Fruit fly (Drosophila melanogaster) whole organism, embryonic: ENCODE measurements around the gene CG10132.

Source experiments
- B-H1 ChIP-seq: fragments of 200-800 bp; sonication (Bioruptor generic); IDR thresholded peaks from 3 replicates; pipeline ENCODE4 v1.3.6; 2022; ENCODE audit warnings: missing biosample characterization, missing genetic modification characterization
- CG10366 ChIP-seq: fragments of 200-800 bp; sonication (Bioruptor generic); IDR thresholded peaks from 2 replicates; pipeline ENCODE4 v1.3.6; 2022; ENCODE audit warnings: missing biosample characterization, missing genetic modification characterization
- CG10959 ChIP-seq: fragments of 200-800 bp; sonication (Bioruptor generic); IDR thresholded peaks from 2 replicates; pipeline ENCODE4 v1.3.6; 2022; ENCODE audit warnings: missing biosample characterization, missing genetic modification characterization
- CG12104 ChIP-seq: fragments of 200-800 bp; sonication (Bioruptor generic); optimal IDR thresholded peaks from 3 replicates; lab custom pipeline; 2016; ENCODE audit warnings: missing biosample characterization, missing genetic modification characterization
- CG12659 ChIP-seq: fragments of 200-800 bp; sonication (Bioruptor generic); optimal IDR thresholded peaks from 3 replicates; lab custom pipeline; 2017; ENCODE audit warnings: mild to moderate bottlenecking, missing biosample characterization, missing genetic modification reagents, missing genetic modification characterization
- CG13296 ChIP-seq: fragments of 200-800 bp; sonication (Bioruptor generic); optimal IDR thresholded peaks from 3 replicates; lab custom pipeline; 2018; ENCODE audit warnings: missing biosample characterization, mild to moderate bottlenecking, missing genetic modification characterization
- CG15073 ChIP-seq: fragments of 200-800 bp; sonication (Bioruptor generic); optimal IDR thresholded peaks from 2 replicates; lab custom pipeline; 2016; ENCODE audit warnings: missing biosample characterization, missing genetic modification characterization
- CG15269 ChIP-seq: fragments of 200-800 bp; sonication (Bioruptor generic); optimal IDR thresholded peaks from 2 replicates; lab custom pipeline; 2018; ENCODE audit warnings: missing biosample characterization, mild to moderate bottlenecking, missing genetic modification characterization, moderate library complexity
- CG17328 ChIP-seq: fragments of 200-800 bp; sonication (Bioruptor generic); IDR thresholded peaks from 2 replicates; pipeline ENCODE4 v1.3.6; 2022; ENCODE audit warnings: missing biosample characterization, missing genetic modification characterization
- CG17829 ChIP-seq: fragments of 200-800 bp; optimal IDR thresholded peaks from 2 replicates; lab custom pipeline; 2019; ENCODE audit warnings: missing biosample characterization, mild to moderate bottlenecking, missing genetic modification characterization, moderate library complexity
- CG18262 ChIP-seq: fragments of 200-800 bp; optimal IDR thresholded peaks from 3 replicates; lab custom pipeline; 2019; ENCODE audit warnings: missing biosample characterization, mild to moderate bottlenecking, missing genetic modification characterization, moderate library complexity
- CG2129 ChIP-seq: fragments of 200-800 bp; sonication (Bioruptor generic); IDR thresholded peaks from 2 replicates; pipeline ENCODE4 v1.3.6; 2022; ENCODE audit warnings: missing biosample characterization, missing genetic modification characterization; ENCODE audit not compliant: partially characterized antibody
- CG2875 ChIP-seq: fragments of 200-800 bp; sonication (Bioruptor generic); optimal IDR thresholded peaks from 2 replicates; lab custom pipeline; 2017; ENCODE audit warnings: missing biosample characterization, mild to moderate bottlenecking, missing genetic modification characterization, missing genetic modification reagents
- CG3407 ChIP-seq: fragments of 200-800 bp; sonication (Bioruptor generic); optimal IDR thresholded peaks from 2 replicates; lab custom pipeline; 2018; ENCODE audit warnings: missing biosample characterization, mild to moderate bottlenecking, missing genetic modification characterization
- CG4854 ChIP-seq: fragments of 200-800 bp; sonication (Bioruptor generic); optimal IDR thresholded peaks from 2 replicates; lab custom pipeline; 2016; ENCODE audit warnings: missing biosample characterization, missing genetic modification characterization, inconsistent platforms
- CG6272 ChIP-seq: fragments of 200-800 bp; sonication (Bioruptor generic); IDR thresholded peaks from 2 replicates; pipeline ENCODE4 v1.3.6; 2022; ENCODE audit warnings: missing biosample characterization, missing genetic modification characterization
- CG8281 ChIP-seq: fragments of 200-800 bp; sonication (Bioruptor generic); optimal IDR thresholded peaks from 2 replicates; lab custom pipeline; 2018; ENCODE audit warnings: missing biosample characterization, mild to moderate bottlenecking, missing genetic modification characterization, moderate library complexity
- CG8924 ChIP-seq: fragments of 200-800 bp; optimal IDR thresholded peaks from 3 replicates; lab custom pipeline; 2019; ENCODE audit warnings: missing biosample characterization, mild to moderate bottlenecking, missing genetic modification characterization, moderate library complexity
- CG9437 ChIP-seq: fragments of 200-800 bp; sonication (Bioruptor generic); optimal IDR thresholded peaks from 2 replicates; lab custom pipeline; 2018; ENCODE audit warnings: missing biosample characterization, mild to moderate bottlenecking, missing genetic modification characterization
- Dbx ChIP-seq: fragments of 200-800 bp; sonication (Bioruptor generic); IDR thresholded peaks from 3 replicates; pipeline ENCODE4 v1.3.6; 2022; ENCODE audit warnings: missing biosample characterization, missing genetic modification characterization
- HHEX ChIP-seq: fragments of 200-800 bp; sonication (Bioruptor generic); optimal IDR thresholded peaks from 3 replicates; lab custom pipeline; 2017; ENCODE audit warnings: missing biosample characterization, mild to moderate bottlenecking, missing genetic modification characterization, missing genetic modification reagents
- HmgD ChIP-seq: fragments of 200-800 bp; sonication (Bioruptor generic); optimal IDR thresholded peaks from 3 replicates; lab custom pipeline; 2016; ENCODE audit warnings: missing biosample characterization, missing genetic modification characterization
- Hr3 ChIP-seq: fragments of 200-800 bp; sonication (Bioruptor generic); optimal IDR thresholded peaks from 3 replicates; lab custom pipeline; 2016; ENCODE audit warnings: missing biosample characterization, missing genetic modification characterization
- Kr ChIP-seq: fragments of 200-800 bp; sonication (Bioruptor generic); optimal IDR thresholded peaks from 2 replicates; lab custom pipeline; 2017; ENCODE audit warnings: missing biosample characterization, mild to moderate bottlenecking, missing genetic modification characterization
- Lpt ChIP-seq: fragments of >200 bp; optimal IDR thresholded peaks from 2 replicates; lab custom pipeline; 2018; ENCODE audit warnings: missing biosample characterization, missing genetic modification characterization
- Med ChIP-seq: fragments of 200-800 bp; sonication (Bioruptor generic); peaks from one replicate; lab custom pipeline; 2016; ENCODE audit warnings: missing biosample characterization, missing genetic modification characterization, mild to moderate bottlenecking, inconsistent platforms, moderate library complexity
- Myb ChIP-seq: fragments of 200-800 bp; sonication (Bioruptor generic); optimal IDR thresholded peaks from 2 replicates; lab custom pipeline; 2016; ENCODE audit warnings: missing biosample characterization, missing genetic modification characterization
- Ravus ChIP-seq: fragments of 200-800 bp; sonication (Bioruptor generic); IDR thresholded peaks from 2 replicates; pipeline ENCODE4 v1.3.6; 2022; ENCODE audit warnings: missing biosample characterization, missing genetic modification characterization
- Side ChIP-seq: fragments of 200-800 bp; sonication (Bioruptor generic); optimal IDR thresholded peaks from 2 replicates; lab custom pipeline; 2016; ENCODE audit warnings: missing biosample characterization, missing genetic modification characterization
- Sry-β ChIP-seq: fragments of 200-800 bp; sonication (Bioruptor generic); optimal IDR thresholded peaks from 2 replicates; lab custom pipeline; 2018; ENCODE audit warnings: missing biosample characterization, mild to moderate bottlenecking, missing genetic modification characterization, moderate library complexity
- Ssrp ChIP-seq: fragments of 200-800 bp; sonication (Bioruptor generic); optimal IDR thresholded peaks from 2 replicates; lab custom pipeline; 2018; ENCODE audit warnings: missing biosample characterization, mild to moderate bottlenecking, missing genetic modification characterization, moderate library complexity
- TFAM ChIP-seq: fragments of 200-800 bp; sonication (Bioruptor generic); optimal IDR thresholded peaks from 2 replicates; lab custom pipeline; 2017; ENCODE audit warnings: missing biosample characterization, missing genetic modification characterization, inconsistent platforms
- ac ChIP-seq: fragments of 200-800 bp; sonication (Bioruptor generic); optimal IDR thresholded peaks from 3 replicates; lab custom pipeline; 2017; ENCODE audit warnings: missing biosample characterization, mild to moderate bottlenecking, missing genetic modification characterization
- amos ChIP-seq: fragments of 200-800 bp; sonication (Bioruptor generic); IDR thresholded peaks from 2 replicates; pipeline ENCODE4 v1.3.6; 2022; ENCODE audit warnings: missing biosample characterization, missing genetic modification characterization; ENCODE audit not compliant: partially characterized antibody
- aop ChIP-seq: fragments of 200-800 bp; sonication (Bioruptor generic); IDR thresholded peaks from 2 replicates; pipeline ENCODE4 v1.3.6; 2022; ENCODE audit warnings: missing biosample characterization, missing genetic modification characterization
- chinmo ChIP-seq: fragments of 200-800 bp; sonication (Bioruptor generic); IDR thresholded peaks from 4 replicates; pipeline ENCODE4 v1.3.6; 2022; ENCODE audit warnings: missing biosample characterization, missing genetic modification characterization; ENCODE audit not compliant: partially characterized antibody
- chn ChIP-seq: fragments of 200-800 bp; sonication (Bioruptor generic); optimal IDR thresholded peaks from 2 replicates; lab custom pipeline; 2016; ENCODE audit warnings: missing biosample characterization, missing genetic modification characterization
- crp ChIP-seq, 2 experiments: fragments of 200-800 bp; sonication (Bioruptor generic); optimal IDR thresholded peaks; 2 replicates in 1 of 2; 3 replicates in 1 of 2; lab custom pipeline; 2017; ENCODE audit warnings: missing biosample characterization in 2 of 2, missing genetic modification characterization in 2 of 2, mild to moderate bottlenecking in 1 of 2, moderate library complexity in 1 of 2
- en ChIP-seq: fragments of 200-800 bp; sonication (Bioruptor generic); optimal IDR thresholded peaks from 2 replicates; lab custom pipeline; 2016; ENCODE audit warnings: missing biosample characterization, missing genetic modification characterization
- lab ChIP-seq: fragments of 200-800 bp; sonication (Bioruptor generic); optimal IDR thresholded peaks from 3 replicates; lab custom pipeline; 2017; ENCODE audit warnings: missing biosample characterization, missing genetic modification characterization, mild to moderate bottlenecking, moderate library complexity, missing genetic modification reagents
- lmd ChIP-seq: fragments of 200-800 bp; sonication (Bioruptor generic); IDR thresholded peaks from 2 replicates; pipeline ENCODE4 v1.3.6; 2022; ENCODE audit warnings: missing biosample characterization, missing genetic modification characterization
- pb ChIP-seq: fragments of 200-800 bp; sonication (Bioruptor generic); optimal IDR thresholded peaks from 3 replicates; lab custom pipeline; 2016; ENCODE audit warnings: missing biosample characterization, missing genetic modification characterization
- peb ChIP-seq: fragments of 200-800 bp; sonication (Bioruptor generic); IDR thresholded peaks from 2 replicates; pipeline ENCODE4 v1.3.6; 2022; ENCODE audit warnings: missing biosample characterization, missing genetic modification characterization
- pita ChIP-seq: fragments of 200-800 bp; sonication (Bioruptor generic); optimal IDR thresholded peaks from 2 replicates; lab custom pipeline; 2017; ENCODE audit warnings: missing biosample characterization, mild to moderate bottlenecking, missing genetic modification characterization
- sima ChIP-seq: fragments of 200-800 bp; sonication (Bioruptor generic); optimal IDR thresholded peaks from 2 replicates; lab custom pipeline; 2016; ENCODE audit warnings: missing biosample characterization, missing genetic modification characterization
- ssp ChIP-seq: fragments of 200-800 bp; sonication (Bioruptor generic); IDR thresholded peaks from 2 replicates; pipeline ENCODE4 v1.3.6; 2022; ENCODE audit warnings: missing biosample characterization, missing genetic modification characterization
- ttk ChIP-seq: fragments of 200-800 bp; sonication (Bioruptor generic); IDR thresholded peaks from 2 replicates; pipeline ENCODE4 v2.1.2; 2022; ENCODE audit warnings: missing biosample characterization, missing genetic modification characterization
- usp ChIP-seq: fragments of >200 bp; optimal IDR thresholded peaks from 2 replicates; lab custom pipeline; 2017; ENCODE audit warnings: missing biosample characterization, missing genetic modification characterization
- wek ChIP-seq: fragments of 200-800 bp; sonication (Bioruptor generic); optimal IDR thresholded peaks from 3 replicates; lab custom pipeline; 2018; ENCODE audit warnings: missing biosample characterization, mild to moderate bottlenecking, missing genetic modification characterization, moderate library complexity
- wor ChIP-seq: fragments of 200-800 bp; sonication (Bioruptor generic); IDR thresholded peaks from 2 replicates; pipeline ENCODE4 v1.3.6; 2022; ENCODE audit warnings: missing biosample characterization, missing genetic modification characterization

CG10132 gene

DNA sequence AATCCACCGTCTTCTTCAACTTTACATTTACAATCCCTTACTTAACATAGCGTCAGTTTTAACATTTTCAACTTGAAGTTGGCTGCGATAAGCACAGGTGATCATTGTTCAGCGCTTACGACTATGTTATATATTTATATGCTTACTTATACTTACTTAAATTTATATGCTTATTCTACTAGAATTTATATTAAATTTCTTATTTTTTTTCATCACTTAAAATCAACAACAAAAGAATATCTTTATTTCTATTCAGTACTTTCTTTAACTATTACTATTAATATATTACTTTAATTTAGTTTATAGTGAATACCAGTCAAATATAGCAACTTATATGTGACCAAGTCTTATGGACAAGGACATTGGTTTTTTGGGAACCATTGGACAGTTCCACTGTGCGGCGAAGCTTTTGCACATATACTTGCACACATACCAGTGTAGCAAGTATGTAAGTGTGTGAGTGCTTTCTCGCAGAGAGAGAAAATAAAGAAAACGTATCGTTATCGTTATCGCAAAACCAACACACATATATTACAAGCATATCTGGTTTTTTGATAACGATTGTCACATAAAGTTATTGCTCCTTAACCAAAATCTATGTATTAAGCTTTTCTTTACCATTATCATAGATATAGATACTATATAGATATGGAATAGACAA, 1.3 kb upstream of the CG10132 start, which contains the start of gene Hasp (continued):
- TF ChIP-seq Hr3 (GFP tag; lab: Kevin White, UChicago), result peak; percentile 6
- no peak for TF ChIP-seq Sry-β (GFP tag; lab: Kevin White, UChicago)
- peak; percentile 39 for TF ChIP-seq HHEX (GFP tag; lab: Kevin White, UChicago)
- no peak for TF ChIP-seq en (GFP tag; lab: Kevin White, UChicago)
- TF ChIP-seq usp (GFP tag; lab: Kevin White, UChicago), result no peak
- no peak for TF ChIP-seq CG15269 (tag; lab: Kevin White, UChicago)
- no peak for TF ChIP-seq CG15073 (GFP tag; lab: Kevin White, UChicago)
- TF ChIP-seq CG9437 (GFP tag; lab: Kevin White, UChicago), result peak; percentile 12
- no peak for TF ChIP-seq CG4854 (GFP tag; lab: Kevin White, UChicago)
- TF ChIP-seq Med, result peak; percentile 81
- no peak for TF ChIP-seq pita
- TF ChIP-seq CG12659 (GFP tag; lab: Kevin White, UChicago), result peak; percentile 46
- no peak for TF ChIP-seq Kr (GFP tag; lab: Kevin White, UChicago)
- TF ChIP-seq lab (GFP tag; lab: Kevin White, UChicago), result no peak
- peak; percentile 33; the same call in 1 of the 2 replicates for TF ChIP-seq ttk (GFP tag; lab: Robert Waterston, UW)
- TF ChIP-seq lmd, result peak; percentile 58; the same call in 1 of the 2 replicates
- TF ChIP-seq CG13296 (GFP tag; lab: Kevin White, UChicago), result peak; percentile 37
- no peak for TF ChIP-seq ac (GFP tag; lab: Kevin White, UChicago)
- peak; percentile 21 for TF ChIP-seq Myb (GFP tag; lab: Kevin White, UChicago)
- TF ChIP-seq CG12104, result peak; percentile 36
- no peak for TF ChIP-seq sima (GFP tag; lab: Kevin White, UChicago)
- TF ChIP-seq chn (GFP tag; lab: Kevin White, UChicago), result no peak
- no peak for TF ChIP-seq Dbx (GFP tag; lab: Robert Waterston, UW)
- no peak for TF ChIP-seq Ravus (GFP tag; lab: Robert Waterston, UW)
- TF ChIP-seq CG17328 (GFP tag; lab: Robert Waterston, UW), result peak; percentile 29; the same call in 1 of the 2 replicates
- TF ChIP-seq CG10959 (GFP tag; lab: Robert Waterston, UW), result no peak
- no peak for TF ChIP-seq HmgD (GFP tag; lab: Kevin White, UChicago)
- TF ChIP-seq CG3407 (GFP tag; lab: Kevin White, UChicago), result no peak
- TF ChIP-seq CG10366, result peak; percentile 17; the same call in 1 of the 2 replicates
- no peak for TF ChIP-seq wor (GFP tag; lab: Robert Waterston, UW)
- TF ChIP-seq CG2129 (GFP tag; lab: Robert Waterston, UW), result no peak
- TF ChIP-seq CG18262 (tag; lab: Kevin White, UChicago), result peak; percentile 65
- peak; percentile 9 for TF ChIP-seq CG8924 (tag; lab: Kevin White, UChicago)
- TF ChIP-seq amos (GFP tag; lab: Robert Waterston, UW), result peak; percentile 53; the same call in 1 of the 2 replicates
- no peak for TF ChIP-seq crp (GFP tag; optimal IDR thresholded peaks at IDR 0.05; lab: Kevin White, UChicago)
- TF ChIP-seq chinmo (GFP tag; lab: Robert Waterston, UW), result peak; percentile 72; the same call in 1 of the 4 replicates
- TF ChIP-seq pb, result no peak
- TF ChIP-seq CG6272, result no peak
- TF ChIP-seq aop (GFP tag; lab: Robert Waterston, UW), result no peak
- TF ChIP-seq wek (GFP tag; lab: Kevin White, UChicago), result no peak
- no peak for TF ChIP-seq TFAM (GFP tag; lab: Kevin White, UChicago)
- TF ChIP-seq ssp (GFP tag; lab: Robert Waterston, UW), result 0 out of 2 replicates have a peak, but pooled peaks have one; percentile 23
- TF ChIP-seq CG2875 (GFP tag; lab: Kevin White, UChicago), result peak; percentile 33
- TF ChIP-seq Side, result no peak
- no peak for TF ChIP-seq Lpt (GFP tag; lab: Kevin White, UChicago)
- TF ChIP-seq peb, result no peak
- peak; percentile 46 for TF ChIP-seq Ssrp (tag; lab: Kevin White, UChicago)
- TF ChIP-seq CG17829 (tag; lab: Kevin White, UChicago), result peak; percentile 62
- TF ChIP-seq CG8281 (tag; lab: Kevin White, UChicago), result no peak
- TF ChIP-seq B-H1 (GFP tag; lab: Robert Waterston, UW), result no peak
